Worm (Caenorhabditis elegans) whole organism, young adult: ENCODE measurements around the gene srh-180.
A peak's percentile ranks its signal among the peaks of the same experiment; 100 is the strongest.

Experiments
- B0035.1 ChIP-seq: sonication (generic microtip); optimal IDR thresholded peaks from 2 replicates; lab custom pipeline; 2016; ENCODE audit warnings: missing genetic modification characterization, mild to moderate bottlenecking, missing compliant biosample characterization, missing genotype, missing genetic modification reagents
- C06A6.2 ChIP-seq: fragments of 200-800 bp; sonication (Bioruptor generic); conservative IDR thresholded peaks from 2 replicates; pipeline ENCODE4 v1.3.6; 2022; ENCODE audit warnings: missing genetic modification characterization, missing compliant biosample characterization
- F22D6.2 ChIP-seq: sonication (generic microtip); optimal IDR thresholded peaks from 2 replicates; lab custom pipeline; 2016; ENCODE audit warnings: mild to moderate bottlenecking, missing genetic modification characterization, missing compliant biosample characterization
- F49E8.2 ChIP-seq: sonication (generic microtip); optimal IDR thresholded peaks from 3 replicates; lab custom pipeline; 2017; ENCODE audit warnings: missing genetic modification characterization, mild to moderate bottlenecking, missing compliant biosample characterization, antibody characterized with exemption, moderate library complexity; ENCODE audit not compliant: insufficient read depth
- K12H6.12 ChIP-seq: fragments of 200-800 bp; sonication (Bioruptor generic); optimal IDR thresholded peaks from 2 replicates; lab custom pipeline; 2018; ENCODE audit warnings: mild to moderate bottlenecking, missing genetic modification characterization, missing compliant biosample characterization
- Y53G8AR.9 ChIP-seq: fragments of 200-800 bp; sonication (Bioruptor generic); conservative IDR thresholded peaks from 2 replicates; pipeline ENCODE4 v1.3.6; 2022; ENCODE audit warnings: missing genetic modification reagents, missing genetic modification characterization, missing compliant biosample characterization
- Y56A3A.18 ChIP-seq: fragments of 200-800 bp; sonication (Bioruptor generic); IDR thresholded peaks from 2 replicates; pipeline ENCODE4 v1.3.6; 2022; ENCODE audit warnings: missing genetic modification reagents, missing genetic modification characterization, missing compliant biosample characterization
- aptf-2 ChIP-seq: fragments of 200-800 bp; sonication (Bioruptor generic); conservative IDR thresholded peaks from 2 replicates; pipeline ENCODE4 v1.3.6; 2022; ENCODE audit warnings: missing genetic modification reagents, missing genetic modification characterization, missing compliant biosample characterization
- athp-1 ChIP-seq: sonication (generic microtip); optimal IDR thresholded peaks from 2 replicates; lab custom pipeline; 2017; ENCODE audit warnings: mild to moderate bottlenecking, missing genetic modification characterization, missing compliant biosample characterization
- attf-5 ChIP-seq: fragments of 200-800 bp; sonication (Bioruptor generic); optimal IDR thresholded peaks from 2 replicates; lab custom pipeline; 2018; ENCODE audit warnings: mild to moderate bottlenecking, missing genetic modification characterization, missing compliant biosample characterization
- ccch-3 ChIP-seq: fragments of 200-800 bp; sonication (Bioruptor generic); optimal IDR thresholded peaks from 2 replicates; lab custom pipeline; 2018; ENCODE audit warnings: mild to moderate bottlenecking, missing genetic modification characterization, missing compliant biosample characterization
- ceh-27 ChIP-seq: fragments of 200-800 bp; sonication (Bioruptor generic); optimal IDR thresholded peaks from 2 replicates; lab custom pipeline; 2018; ENCODE audit warnings: mild to moderate bottlenecking, missing genetic modification characterization, moderate library complexity, missing compliant biosample characterization
- ceh-58 ChIP-seq: fragments of 200-800 bp; sonication (Bioruptor generic); IDR thresholded peaks from 2 replicates; pipeline ENCODE4 v1.3.6; 2022; ENCODE audit warnings: missing genetic modification characterization, missing compliant biosample characterization
- ceh-79 ChIP-seq: sonication (generic microtip); optimal IDR thresholded peaks from 2 replicates; lab custom pipeline; 2017; ENCODE audit warnings: mild to moderate bottlenecking, missing genetic modification characterization, missing compliant biosample characterization
- dox-1 ChIP-seq: fragments of 200-800 bp; sonication (Bioruptor generic); IDR thresholded peaks from 2 replicates; pipeline ENCODE4 v1.3.6; 2022; ENCODE audit warnings: missing genetic modification reagents, missing genetic modification characterization, missing compliant biosample characterization
- dpff-1 ChIP-seq: sonication (generic microtip); optimal IDR thresholded peaks from 2 replicates; lab custom pipeline; 2017; ENCODE audit warnings: mild to moderate bottlenecking, missing genetic modification characterization, missing compliant biosample characterization
- ekl-4 ChIP-seq: fragments of 200-800 bp; sonication (Bioruptor generic); IDR thresholded peaks from 2 replicates; pipeline ENCODE4 v1.3.6; 2022; ENCODE audit warnings: missing genetic modification reagents, missing genetic modification characterization, missing compliant biosample characterization
- ets-4 ChIP-seq: fragments of 200-800 bp; sonication (Bioruptor generic); optimal IDR thresholded peaks from 2 replicates; lab custom pipeline; 2018; ENCODE audit warnings: mild to moderate bottlenecking, missing genetic modification characterization, missing compliant biosample characterization
- fkh-3 ChIP-seq: sonication (generic microtip); optimal IDR thresholded peaks from 2 replicates; lab custom pipeline; 2016; ENCODE audit warnings: mild to moderate bottlenecking, missing genetic modification characterization, missing compliant biosample characterization
- hlh-12 ChIP-seq: sonication (generic microtip); optimal IDR thresholded peaks from 2 replicates; lab custom pipeline; 2016; ENCODE audit warnings: missing genetic modification characterization, missing compliant biosample characterization
- hlh-26 ChIP-seq: fragments of 200-800 bp; sonication (Bioruptor generic); conservative IDR thresholded peaks from 2 replicates; pipeline ENCODE4 v1.3.6; 2022; ENCODE audit warnings: missing genetic modification reagents, missing genetic modification characterization, missing compliant biosample characterization
- hmg-1.2 ChIP-seq: fragments of 200-800 bp; sonication (Bioruptor generic); IDR thresholded peaks from 2 replicates; pipeline ENCODE4 v1.3.6; 2022; ENCODE audit warnings: missing genetic modification reagents, missing genetic modification characterization, missing compliant biosample characterization
- hmg-20 ChIP-seq: fragments of 200-800 bp; sonication (Bioruptor generic); IDR thresholded peaks from 2 replicates; pipeline ENCODE4 v1.3.6; 2022; ENCODE audit warnings: missing genetic modification reagents, missing genetic modification characterization, missing compliant biosample characterization
- hrde-1 ChIP-seq: sonication (generic microtip); optimal IDR thresholded peaks from 2 replicates; lab custom pipeline; 2016; ENCODE audit warnings: missing genetic modification characterization, mild to moderate bottlenecking, missing compliant biosample characterization, moderate library complexity, missing genotype, missing genetic modification reagents, borderline replicate concordance
- hsf-1 ChIP-seq: fragments of 200-800 bp; sonication (Bioruptor generic); IDR thresholded peaks from 2 replicates; pipeline ENCODE4 v1.3.6; 2022; ENCODE audit warnings: missing genetic modification reagents, missing genetic modification characterization, missing compliant biosample characterization
- lag-1 ChIP-seq: fragments of 200-800 bp; sonication (Bioruptor generic); IDR thresholded peaks from 2 replicates; pipeline ENCODE4 v1.3.6; 2022; ENCODE audit warnings: missing genetic modification reagents, missing genetic modification characterization, missing compliant biosample characterization
- let-607 ChIP-seq, 2 experiments: fragments of 200-800 bp in 1 of 2; sonication (Bioruptor generic) in 1 of 2; sonication (generic microtip) in 1 of 2; optimal IDR thresholded peaks; 2 replicates each; lab custom pipeline; 2016 to 2018; ENCODE audit warnings: mild to moderate bottlenecking in 2 of 2, missing compliant biosample characterization in 2 of 2, missing genetic modification characterization in 2 of 2, moderate library complexity in 2 of 2, missing genotype in 1 of 2
- lin-26 ChIP-seq: fragments of 200-800 bp; sonication (Bioruptor generic); IDR thresholded peaks from 2 replicates; pipeline ENCODE4 v1.3.6; 2022; ENCODE audit warnings: missing genetic modification reagents, missing genetic modification characterization, missing compliant biosample characterization
- lsl-1 ChIP-seq: fragments of 200-800 bp; sonication (Bioruptor generic); optimal IDR thresholded peaks from 2 replicates; lab custom pipeline; 2018; ENCODE audit warnings: mild to moderate bottlenecking, missing genetic modification characterization, moderate library complexity, missing compliant biosample characterization
- lsy-27 ChIP-seq: sonication (generic microtip); optimal IDR thresholded peaks from 2 replicates; lab custom pipeline; 2017; ENCODE audit warnings: missing genetic modification characterization, mild to moderate bottlenecking, missing compliant biosample characterization, antibody characterized with exemption, missing genotype, borderline replicate concordance; ENCODE audit not compliant: insufficient read depth
- madf-10 ChIP-seq: sonication (generic microtip); optimal IDR thresholded peaks from 2 replicates; lab custom pipeline; 2016; ENCODE audit warnings: mild to moderate bottlenecking, missing genetic modification characterization, missing compliant biosample characterization
- madf-3 ChIP-seq: fragments of 200-800 bp; sonication (Bioruptor generic); IDR thresholded peaks from 2 replicates; pipeline ENCODE4 v1.3.6; 2022; ENCODE audit warnings: missing genetic modification reagents, missing genetic modification characterization, missing compliant biosample characterization
- madf-8 ChIP-seq: fragments of 200-800 bp; sonication (Bioruptor generic); conservative IDR thresholded peaks from 2 replicates; pipeline ENCODE4 v1.3.6; 2022; ENCODE audit warnings: missing genetic modification reagents, missing genetic modification characterization, missing compliant biosample characterization
- mcd-1 ChIP-seq: fragments of 200-800 bp; sonication (Bioruptor generic); IDR thresholded peaks from 2 replicates; pipeline ENCODE4 v1.3.6; 2022; ENCODE audit warnings: missing genetic modification reagents, missing genetic modification characterization, missing compliant biosample characterization
- mel-28 ChIP-seq: sonication (generic microtip); optimal IDR thresholded peaks from 2 replicates; lab custom pipeline; 2016; ENCODE audit warnings: borderline replicate concordance, mild to moderate bottlenecking, missing genetic modification characterization, missing compliant biosample characterization
- nfya-1 ChIP-seq: sonication (generic microtip); optimal IDR thresholded peaks from 2 replicates; lab custom pipeline; 2017; ENCODE audit warnings: antibody characterized with exemption, missing compliant biosample characterization, missing genetic modification characterization, borderline replicate concordance; ENCODE audit not compliant: insufficient read depth
- nfya-2 ChIP-seq: fragments of 200-800 bp; sonication (Bioruptor generic); IDR thresholded peaks from 2 replicates; pipeline ENCODE4 v1.3.6; 2022; ENCODE audit warnings: missing genetic modification reagents, missing genetic modification characterization, missing compliant biosample characterization
- nhr-27 ChIP-seq: fragments of 200-800 bp; sonication (Bioruptor generic); optimal IDR thresholded peaks from 2 replicates; lab custom pipeline; 2018; ENCODE audit warnings: mild to moderate bottlenecking, missing genetic modification characterization, moderate library complexity, missing compliant biosample characterization
- pbrm-1 ChIP-seq: fragments of 200-800 bp; sonication (Bioruptor generic); IDR thresholded peaks from 2 replicates; pipeline ENCODE4 v1.3.6; 2022; ENCODE audit warnings: missing genetic modification reagents, missing genetic modification characterization, missing compliant biosample characterization
- repo-1 ChIP-seq: sonication (generic microtip); optimal IDR thresholded peaks from 2 replicates; lab custom pipeline; 2017; ENCODE audit warnings: mild to moderate bottlenecking, missing genetic modification characterization, missing compliant biosample characterization
- rpc-1 ChIP-seq, 2 experiments: fragments of 150-350 bp in 1 of 2; sonication (generic microtip) in 1 of 2; optimal IDR thresholded peaks; 2 replicates each; lab custom pipeline; 2014 to 2018; ENCODE audit warnings: missing biosample characterization in 1 of 2, missing genetic modification characterization in 1 of 2, missing genetic modification reagents in 1 of 2, missing genotype in 1 of 2
- sdz-38 ChIP-seq: sonication (generic microtip); optimal IDR thresholded peaks from 2 replicates; lab custom pipeline; 2016; ENCODE audit warnings: missing genotype, missing genetic modification characterization, missing compliant biosample characterization
- snpc-1.1 ChIP-seq: sonication (generic microtip); optimal IDR thresholded peaks from 2 replicates; lab custom pipeline; 2017; ENCODE audit warnings: missing genetic modification characterization, mild to moderate bottlenecking, missing compliant biosample characterization, antibody characterized with exemption, moderate library complexity, missing genotype, missing genetic modification reagents; ENCODE audit not compliant: insufficient read depth
- somi-1 ChIP-seq: fragments of 200-800 bp; sonication (Bioruptor generic); optimal IDR thresholded peaks from 2 replicates; lab custom pipeline; 2018; ENCODE audit warnings: mild to moderate bottlenecking, missing genetic modification characterization, missing compliant biosample characterization
- unc-130 ChIP-seq: sonication (generic microtip); optimal IDR thresholded peaks from 2 replicates; lab custom pipeline; 2016; ENCODE audit warnings: missing genetic modification reagents, missing genetic modification characterization, missing compliant biosample characterization
- zim-3 ChIP-seq: sonication (generic microtip); optimal IDR thresholded peaks from 2 replicates; lab custom pipeline; 2017; ENCODE audit warnings: mild to moderate bottlenecking, missing genetic modification characterization, moderate library complexity, missing compliant biosample characterization
- ztf-26 ChIP-seq: sonication (generic microtip); optimal IDR thresholded peaks from 2 replicates; lab custom pipeline; 2017; ENCODE audit warnings: missing genetic modification characterization, missing compliant biosample characterization

The srh-180 gene

ce11 chrV:16355941-16356340 is 38.6 kb downstream of the srh-180 start (continued):
- TF ChIP-seq ekl-4 (GFP tag; lab: Robert Waterston, UW) (peak; percentile 79; the same call in 1 of the 2 replicates), ceh-58 (GFP tag; lab: Robert Waterston, UW) (no peak), hrde-1 (tag; lab: Kevin White, UChicago) (no peak), pbrm-1 (GFP tag; lab: Robert Waterston, UW) (peak; percentile 77), madf-8 (GFP tag; lab: Robert Waterston, UW) (no peak), madf-3 (GFP tag; lab: Robert Waterston, UW) (0 out of 2 replicates have a peak, but pooled peaks have one; percentile 23), ets-4 (GFP tag; lab: Kevin White, UChicago) (peak; percentile 72), lag-1 (GFP tag; lab: Robert Waterston, UW) (no peak), Y53G8AR.9 (peak; percentile 81), nfya-1 (tag; lab: Kevin White, UChicago) (no peak), nhr-27 (tag; lab: Kevin White, UChicago) (peak; percentile 14), hmg-20 (GFP tag; lab: Robert Waterston, UW) (peak; percentile 43; the same call in 1 of the 2 replicates), lsl-1 (GFP tag; lab: Kevin White, UChicago) (no peak), dpff-1 (no peak), zim-3 (peak; percentile 58), athp-1 (peak; percentile 83), F49E8.2 (tag; lab: Kevin White, UChicago) (no peak), hlh-26 (GFP tag; lab: Robert Waterston, UW) (no peak), fkh-3 (no peak), sdz-38 (no peak), ceh-79 (tag; lab: Kevin White, UChicago) (no peak), dox-1 (peak; percentile 94), lsy-27 (tag; lab: Kevin White, UChicago) (no peak), ccch-3 (GFP tag; lab: Kevin White, UChicago) (no peak), B0035.1 (tag; lab: Kevin White, UChicago) (peak; percentile 28), aptf-2 (GFP tag; lab: Robert Waterston, UW) (no peak), somi-1 (GFP tag; lab: Kevin White, UChicago) (peak; percentile 91), rpc-1 (optimal IDR thresholded peaks at IDR 0.05; lab: Kevin White, UChicago) (no peak), rpc-1 (tag; optimal IDR thresholded peaks at IDR 0.05; lab: Kevin White, UChicago) (no peak), K12H6.12 (tag; lab: Kevin White, UChicago) (peak; percentile 86), mel-28 (peak; percentile 43), let-607 (tag; optimal IDR thresholded peaks at IDR 0.05; lab: Kevin White, UChicago) (peak in 1 of 2 experiments; percentile 39), ztf-26 (peak; percentile 81), madf-10 (peak; percentile 81), F22D6.2 (tag; lab: Kevin White, UChicago) (peak; percentile 11), lin-26 (GFP tag; lab: Robert Waterston, UW) (peak; percentile 88), mcd-1 (GFP tag; lab: Robert Waterston, UW) (peak; percentile 85), C06A6.2 (GFP tag; lab: Robert Waterston, UW) (peak; percentile 81), ceh-27 (GFP tag; lab: Kevin White, UChicago) (peak; percentile 82), nfya-2 (GFP tag; lab: Robert Waterston, UW) (no peak), unc-130 (no peak), repo-1 (tag; lab: Kevin White, UChicago) (peak; percentile 67), attf-5 (GFP tag; lab: Kevin White, UChicago) (peak; percentile 97), hsf-1 (no peak), hmg-1.2 (GFP tag; lab: Robert Waterston, UW) (peak; percentile 95), Y56A3A.18 (GFP tag; lab: Robert Waterston, UW) (peak; percentile 86), snpc-1.1 (no peak), hlh-12 (tag; lab: Kevin White, UChicago) (no peak)
